Worm (Caenorhabditis elegans): ENCODE data around the gene C53A3.3.

C53A3.3 gene

ce11 chrV:5805467-5805866, 49.2 kb downstream of the C53A3.3 start, which contains the start of gene ZC250.5:
Gene ZC250.5 (plus strand): TSS chrV:5805767.
- TF ChIP-seq F23B12.7 (tag; optimal IDR thresholded peaks at IDR 0.05; ENCODE audit: insufficient read depth) (no peak), sea-2 (GFP tag; IDR thresholded peaks at IDR 0.05) (no peak), egrh-3 (GFP tag; IDR thresholded peaks at IDR 0.05) (no peak), nfyb-1 (GFP tag; IDR thresholded peaks at IDR 0.05) (no peak), let-526 (GFP tag; IDR thresholded peaks at IDR 0.05) (no peak), chd-7 (tag; optimal IDR thresholded peaks at IDR 0.05) (no peak), egl-44 (GFP tag; IDR thresholded peaks at IDR 0.05) (no peak), ztf-26 (tag; optimal IDR thresholded peaks at IDR 0.05) (no peak)

Measured in whole organism, young adult.